Worm (Caenorhabditis elegans) whole organism, L4 larva: ENCODE data around the gene R13H4.7.

Source experiments
- D1046.2 ChIP-seq: fragments of 200-800 bp; sonication (Bioruptor generic); IDR thresholded peaks from 2 replicates; pipeline ENCODE4 v1.3.6; 2022; ENCODE audit warnings: missing genetic modification characterization, missing compliant biosample characterization
- F44E2.7 ChIP-seq: fragments of 200-800 bp; sonication (Bioruptor generic); IDR thresholded peaks from 2 replicates; pipeline ENCODE4 v2.1.2; 2022; ENCODE audit warnings: missing genetic modification characterization, missing compliant biosample characterization
- T20F7.1 ChIP-seq: fragments of 200-800 bp; sonication (Bioruptor generic); optimal IDR thresholded peaks from 2 replicates; lab custom pipeline; 2018; ENCODE audit warnings: mild to moderate bottlenecking, missing genetic modification characterization, missing compliant biosample characterization
- T26A8.4 ChIP-seq: fragments of 200-800 bp; sonication (Bioruptor generic); IDR thresholded peaks from 2 replicates; pipeline ENCODE4 v1.3.6; 2022; ENCODE audit warnings: missing genetic modification characterization, missing compliant biosample characterization
- Y105C5A.15 ChIP-seq: fragments of 200-800 bp; sonication (Bioruptor generic); IDR thresholded peaks from 2 replicates; pipeline ENCODE4 v1.3.6; 2022; ENCODE audit warnings: missing genetic modification characterization, missing compliant biosample characterization
- Y75B8A.6 ChIP-seq: fragments of 200-800 bp; sonication (Bioruptor generic); IDR thresholded peaks from 2 replicates; pipeline ENCODE4 v1.3.6; 2022; ENCODE audit warnings: missing genetic modification reagents, missing genetic modification characterization, missing compliant biosample characterization
- aha-1 ChIP-seq: fragments of 150-350 bp; peaks from one replicate; lab custom pipeline; 2014; ENCODE audit warnings: missing biosample characterization, missing genetic modification characterization
- ceh-44 ChIP-seq: fragments of 200-800 bp; sonication (Bioruptor generic); IDR thresholded peaks from 2 replicates; pipeline ENCODE4 v1.3.6; 2022; ENCODE audit warnings: missing genetic modification reagents, missing genetic modification characterization, missing compliant biosample characterization
- daf-16 ChIP-seq, 3 experiments: sonication (generic microtip); optimal IDR thresholded peaks; 2 replicates each; lab custom pipeline; 2016 to 2017; ENCODE audit warnings: missing genetic modification characterization in 3 of 3, missing genetic modification reagents in 3 of 3, mild to moderate bottlenecking in 2 of 3, missing compliant biosample characterization in 2 of 3, missing biosample characterization in 1 of 3, moderate library complexity in 1 of 3
- dmd-6 ChIP-seq: fragments of 200-800 bp; sonication (Bioruptor generic); IDR thresholded peaks from 2 replicates; pipeline ENCODE4 v1.3.6; 2022; ENCODE audit warnings: missing genetic modification reagents, missing genetic modification characterization, missing compliant biosample characterization
- dpl-1 ChIP-seq: fragments of 150-350 bp; optimal IDR thresholded peaks from 2 replicates; lab custom pipeline; 2014; ENCODE audit warnings: missing biosample characterization, missing genetic modification reagents, missing genetic modification characterization
- duxl-1 ChIP-seq: sonication (generic microtip); optimal IDR thresholded peaks from 2 replicates; lab custom pipeline; 2016; ENCODE audit warnings: mild to moderate bottlenecking, missing genetic modification characterization, moderate library complexity, missing compliant biosample characterization; ENCODE audit not compliant: poor library complexity
- dve-1 ChIP-seq: sonication (generic microtip); optimal IDR thresholded peaks from 2 replicates; lab custom pipeline; 2017; ENCODE audit warnings: antibody characterized with exemption, mild to moderate bottlenecking, missing genetic modification characterization, missing compliant biosample characterization; ENCODE audit not compliant: insufficient read depth
- gei-8 ChIP-seq: fragments of 200-800 bp; sonication (Bioruptor generic); optimal IDR thresholded peaks from 2 replicates; lab custom pipeline; 2018; ENCODE audit warnings: mild to moderate bottlenecking, missing genetic modification characterization, missing compliant biosample characterization
- hlh-11 ChIP-seq: fragments of 200-800 bp; sonication (Bioruptor generic); optimal IDR thresholded peaks from 2 replicates; lab custom pipeline; 2018; ENCODE audit warnings: mild to moderate bottlenecking, missing genetic modification characterization, missing compliant biosample characterization
- hlh-30 ChIP-seq: sonication (generic microtip); optimal IDR thresholded peaks from 2 replicates; lab custom pipeline; 2017; ENCODE audit warnings: antibody characterized with exemption, mild to moderate bottlenecking, missing genetic modification characterization, missing compliant biosample characterization; ENCODE audit not compliant: insufficient read depth
- hmg-1.1 ChIP-seq: fragments of 200-800 bp; sonication (Bioruptor generic); IDR thresholded peaks from 2 replicates; pipeline ENCODE4 v1.3.6; 2022; ENCODE audit warnings: missing genetic modification reagents, missing genetic modification characterization, missing compliant biosample characterization
- lim-7 ChIP-seq: fragments of 200-800 bp; sonication (Bioruptor generic); IDR thresholded peaks from 2 replicates; pipeline ENCODE4 v1.3.6; 2022; ENCODE audit warnings: missing genetic modification characterization, missing compliant biosample characterization
- lin-15B ChIP-seq: fragments of 150-350 bp; sonication (generic microtip); optimal IDR thresholded peaks from 3 replicates; lab custom pipeline; 2014; ENCODE audit warnings: missing biosample characterization, missing genetic modification characterization
- lir-3 ChIP-seq: sonication (generic microtip); optimal IDR thresholded peaks from 2 replicates; lab custom pipeline; 2016; ENCODE audit warnings: mild to moderate bottlenecking, missing genetic modification characterization, missing compliant biosample characterization
- madf-5 ChIP-seq, 2 experiments: fragments of 200-800 bp; sonication (Bioruptor generic); IDR thresholded peaks; 2 replicates each; pipeline ENCODE4 v1.3.6; 2022; ENCODE audit warnings: missing compliant biosample characterization in 2 of 2, missing genetic modification characterization in 2 of 2
- mdl-1 ChIP-seq, 2 experiments: fragments of 150-350 bp in 1 of 2; sonication (generic microtip) in 1 of 2; optimal IDR thresholded peaks; 2 replicates each; lab custom pipeline; 2014 to 2017; ENCODE audit warnings: missing biosample characterization in 2 of 2, missing genetic modification characterization in 2 of 2
- mdt-29 ChIP-seq: fragments of 200-800 bp; sonication (Bioruptor generic); IDR thresholded peaks from 2 replicates; pipeline ENCODE4 v1.3.6; 2022; ENCODE audit warnings: missing genetic modification reagents, missing genetic modification characterization, missing compliant biosample characterization
- mep-1 ChIP-seq: fragments of 150-350 bp; sonication (generic microtip); optimal IDR thresholded peaks from 3 replicates; lab custom pipeline; 2014; ENCODE audit warnings: missing biosample characterization, missing genetic modification characterization
- nhr-102 ChIP-seq: sonication (generic microtip); optimal IDR thresholded peaks from 2 replicates; lab custom pipeline; 2016; ENCODE audit warnings: mild to moderate bottlenecking, missing genetic modification characterization, moderate library complexity, missing compliant biosample characterization
- nhr-11 ChIP-seq: fragments of 150-350 bp; optimal IDR thresholded peaks from 2 replicates; lab custom pipeline; 2014; ENCODE audit warnings: missing biosample characterization, missing genetic modification characterization
- nhr-41 ChIP-seq: fragments of 200-800 bp; sonication (Bioruptor generic); IDR thresholded peaks from 2 replicates; pipeline ENCODE4 v1.3.6; 2022; ENCODE audit warnings: missing genetic modification reagents, missing genetic modification characterization, missing compliant biosample characterization
- nhr-48 ChIP-seq: sonication (generic microtip); optimal IDR thresholded peaks from 2 replicates; lab custom pipeline; 2016; ENCODE audit warnings: mild to moderate bottlenecking, missing genetic modification characterization, missing compliant biosample characterization
- nhr-77 ChIP-seq: fragments of 150-350 bp; optimal IDR thresholded peaks from 2 replicates; lab custom pipeline; 2014; ENCODE audit warnings: missing biosample characterization, missing genetic modification characterization
- pha-4 ChIP-seq, 2 experiments: fragments of 150-350 bp in 1 of 2; fragments of 200-800 bp in 1 of 2; sonication (Bioruptor generic) in 1 of 2; IDR thresholded peaks in 1 of 2; optimal IDR thresholded peaks in 1 of 2; 2 replicates each; pipeline versions ENCODE4 v1.3.6 to Lab custom; 2014 to 2022; ENCODE audit warnings: missing genetic modification characterization in 2 of 2, missing genetic modification reagents in 2 of 2, missing biosample characterization in 1 of 2, missing compliant biosample characterization in 1 of 2
- php-3 ChIP-seq: fragments of 200-800 bp; sonication (Bioruptor generic); IDR thresholded peaks from 2 replicates; pipeline ENCODE4 v1.3.6; 2022; ENCODE audit warnings: missing genetic modification reagents, missing genetic modification characterization, missing compliant biosample characterization
- pqm-1 ChIP-seq: sonication (generic microtip); optimal IDR thresholded peaks from 2 replicates; lab custom pipeline; 2017; ENCODE audit warnings: missing biosample characterization, missing genetic modification characterization
- saeg-2 ChIP-seq: fragments of 200-800 bp; sonication (Bioruptor generic); IDR thresholded peaks from 2 replicates; pipeline ENCODE4 v1.3.6; 2022; ENCODE audit warnings: missing genetic modification reagents, missing genetic modification characterization, missing compliant biosample characterization
- skn-1 ChIP-seq: fragments of 150-350 bp; optimal IDR thresholded peaks from 2 replicates; lab custom pipeline; 2014; ENCODE audit warnings: missing biosample characterization, missing genetic modification characterization
- snpc-1.2 ChIP-seq: fragments of 200-800 bp; sonication (Bioruptor generic); IDR thresholded peaks from 2 replicates; pipeline ENCODE4 v1.3.6; 2022; ENCODE audit warnings: missing genetic modification reagents, missing genetic modification characterization, missing compliant biosample characterization
- snpc-4 ChIP-seq: fragments of 150-350 bp; optimal IDR thresholded peaks from 2 replicates; lab custom pipeline; 2014; ENCODE audit warnings: missing biosample characterization, missing genetic modification characterization
- spr-1 ChIP-seq: sonication (generic microtip); optimal IDR thresholded peaks from 2 replicates; lab custom pipeline; 2016; ENCODE audit warnings: mild to moderate bottlenecking, missing genetic modification characterization, missing compliant biosample characterization
- tra-1 ChIP-seq: fragments of 200-800 bp; sonication (Bioruptor generic); IDR thresholded peaks from 2 replicates; pipeline ENCODE4 v1.3.6; 2022; ENCODE audit warnings: missing genetic modification reagents, missing genetic modification characterization, missing compliant biosample characterization
- unc-62 ChIP-seq, 3 experiments: fragments of 150-350 bp in 1 of 3; sonication (generic microtip); optimal IDR thresholded peaks in 2 of 3; peaks in 1 of 3; 1 replicate in 1 of 3; 2 replicates in 2 of 3; lab custom pipeline; 2014 to 2017; ENCODE audit warnings: missing biosample characterization in 3 of 3, missing genetic modification characterization in 3 of 3, missing genetic modification reagents in 3 of 3, missing genotype in 1 of 3
- ztf-7 ChIP-seq: fragments of 150-350 bp; optimal IDR thresholded peaks from 2 replicates; lab custom pipeline; 2014; ENCODE audit warnings: missing biosample characterization, missing genetic modification characterization

The R13H4.7 gene

ce11 chrV:11852305-11852704 is 15.7 kb downstream of the R13H4.7 start:
- TF ChIP-seq dpl-1 (GFP tag; lab: Kevin White, UChicago) (no peak), Y105C5A.15 (GFP tag; lab: Robert Waterston, UW) (no peak), nhr-102 (no peak), lir-3 (tag; lab: Kevin White, UChicago) (no peak), D1046.2 (GFP tag; lab: Robert Waterston, UW) (no peak), nhr-41 (GFP tag; lab: Robert Waterston, UW) (no peak), aha-1 (peak; percentile 51), skn-1 (tag; lab: Kevin White, UChicago) (no peak), T26A8.4 (GFP tag; lab: Robert Waterston, UW) (no peak), unc-62 (GFP tag; optimal IDR thresholded peaks at IDR 0.05 in 1 of 2; lab: Kevin White, UChicago) (peak in 1 of 2 experiments; percentile 93), unc-62 (tag; optimal IDR thresholded peaks at IDR 0.05; lab: Kevin White, UChicago) (no peak), snpc-4 (tag; lab: Kevin White, UChicago) (no peak), mep-1 (no peak)
- TF ChIP-seq, all 104 proteins: peak for 2

DNA sequence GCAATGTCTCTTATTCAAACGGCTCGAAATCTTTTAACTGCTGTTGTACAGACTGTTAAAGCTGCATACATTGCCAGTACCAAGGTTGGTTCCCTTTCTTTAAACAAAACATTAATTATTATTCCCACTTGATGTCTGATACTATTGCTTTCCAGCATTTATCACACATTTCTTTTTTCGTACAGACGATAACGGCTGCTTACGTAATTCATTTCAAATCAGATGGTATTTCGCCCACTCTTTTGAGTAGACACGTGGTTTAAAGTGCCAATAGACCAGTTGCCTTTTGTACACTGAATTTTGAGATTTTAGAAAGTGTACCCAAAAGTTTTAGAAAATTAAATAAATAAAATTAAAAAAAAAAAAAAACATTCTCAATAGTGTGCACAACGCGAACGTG is 18.6 kb downstream of the R13H4.7 start:
- peak; percentile 10 for TF ChIP-seq pqm-1 (tag; lab: Kevin White, UChicago)
- TF ChIP-seq dve-1: peak; percentile 31
- peak; percentile 59 for TF ChIP-seq hlh-30 (tag; lab: Kevin White, UChicago)
- peak; percentile 36 for TF ChIP-seq dmd-6 (GFP tag; lab: Robert Waterston, UW)
- TF ChIP-seq daf-16 (GFP tag; optimal IDR thresholded peaks at IDR 0.05; lab: Kevin White, UChicago): no peak
- TF ChIP-seq daf-16 (tag; optimal IDR thresholded peaks at IDR 0.05; lab: Kevin White, UChicago): peak; percentile 59
- TF ChIP-seq lin-15B (tag; lab: Kevin White, UChicago): no peak
- TF ChIP-seq T20F7.1 (GFP tag; lab: Kevin White, UChicago): no peak
- TF ChIP-seq hlh-11 (tag; lab: Kevin White, UChicago): peak; percentile 32

ce11 chrV:11846969-11847368 is 21.1 kb downstream of the R13H4.7 start:
- TF ChIP-seq pha-4 (GFP tag; IDR thresholded peaks at IDR 0.05; lab: Robert Waterston, UW) (no peak), pha-4 (tag; optimal IDR thresholded peaks at IDR 0.05; lab: Kevin White, UChicago) (peak; percentile 50), php-3 (no peak), nhr-11 (tag; lab: Kevin White, UChicago) (no peak), lim-7 (GFP tag; lab: Robert Waterston, UW) (no peak), lin-15B (tag; lab: Kevin White, UChicago) (no peak), ceh-44 (GFP tag; lab: Robert Waterston, UW) (no peak), duxl-1 (no peak), unc-62 (GFP tag; optimal IDR thresholded peaks at IDR 0.05 in 1 of 2; lab: Kevin White, UChicago) (peak in 1 of 2 experiments; percentile 86), unc-62 (tag; optimal IDR thresholded peaks at IDR 0.05; lab: Kevin White, UChicago) (no peak), snpc-4 (tag; lab: Kevin White, UChicago) (no peak), dmd-6 (GFP tag; lab: Robert Waterston, UW) (no peak)

DNA sequence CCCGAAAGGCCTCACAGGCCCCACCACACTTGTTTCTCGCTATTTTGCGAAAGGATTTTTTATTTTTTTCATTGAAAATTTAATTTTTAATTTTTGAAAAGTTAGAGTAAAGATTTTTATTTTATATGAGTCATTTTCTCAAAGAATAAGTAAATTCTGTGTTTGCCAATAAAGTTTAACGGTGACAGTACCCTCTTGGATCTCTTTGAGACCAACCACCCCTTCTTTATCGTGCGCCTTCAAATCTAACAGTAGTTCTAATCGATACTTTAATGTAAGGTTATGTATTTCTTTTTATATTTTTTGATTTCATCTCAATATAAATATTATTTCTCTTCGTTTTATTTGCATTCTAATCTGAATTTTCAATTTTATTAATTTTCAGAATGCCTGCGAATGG is 22.6 kb downstream of the R13H4.7 start, which contains the start of gene hmp-1:
TSS of gene hmp-1 (plus strand) at position 380 of the 400 bp plus-strand sequence.
- no peak for TF ChIP-seq Y75B8A.6 (GFP tag; lab: Robert Waterston, UW)
- TF ChIP-seq aha-1: peak; percentile 9
- TF ChIP-seq, all 104 proteins: peak for 1

- peak in 1 of 2 experiments; percentile 43 for TF ChIP-seq mdl-1 (tag; optimal IDR thresholded peaks at IDR 0.05; lab: Kevin White, UChicago)
- TF ChIP-seq madf-5 (GFP tag; IDR thresholded peaks at IDR 0.05; lab: Robert Waterston, UW): no peak
- no peak for TF ChIP-seq lin-15B (tag; lab: Kevin White, UChicago)
- no peak for TF ChIP-seq nhr-77 (tag; lab: Kevin White, UChicago)
- no peak for TF ChIP-seq spr-1 (tag; lab: Kevin White, UChicago)
- no peak for TF ChIP-seq T20F7.1 (GFP tag; lab: Kevin White, UChicago)
- no peak for TF ChIP-seq nhr-48 (tag; lab: Kevin White, UChicago)
- TF ChIP-seq php-3: no peak
- TF ChIP-seq gei-8 (GFP tag; lab: Kevin White, UChicago): no peak
- TF ChIP-seq pha-4 (GFP tag; IDR thresholded peaks at IDR 0.05; lab: Robert Waterston, UW): no peak
- no peak for TF ChIP-seq pha-4 (tag; optimal IDR thresholded peaks at IDR 0.05; lab: Kevin White, UChicago)
- TF ChIP-seq saeg-2: no peak
- peak; percentile 61 for TF ChIP-seq hmg-1.1 (GFP tag; lab: Robert Waterston, UW)
- TF ChIP-seq ztf-7: no peak
- TF ChIP-seq nhr-11 (tag; lab: Kevin White, UChicago): no peak
- TF ChIP-seq lir-3 (tag; lab: Kevin White, UChicago): no peak
- TF ChIP-seq Y105C5A.15 (GFP tag; lab: Robert Waterston, UW): no peak
- TF ChIP-seq mdt-29 (GFP tag; lab: Robert Waterston, UW): no peak
- no peak for TF ChIP-seq F44E2.7 (GFP tag; lab: Robert Waterston, UW)
- TF ChIP-seq tra-1 (GFP tag; lab: Robert Waterston, UW): no peak
- no peak for TF ChIP-seq snpc-1.2 (GFP tag; lab: Robert Waterston, UW)
- no peak for TF ChIP-seq nhr-41 (GFP tag; lab: Robert Waterston, UW)
These were observed 23.2 kb downstream of the R13H4.7 start for ce11 chrV:11844828-11845227.
